Worm (Caenorhabditis elegans): ENCODE data around the gene M05D6.9.

- TF ChIP-seq T22C8.4 (GFP tag; IDR thresholded peaks at IDR 0.05): no peak
- no peak for TF ChIP-seq cog-1 (tag; optimal IDR thresholded peaks at IDR 0.05)
- no peak for TF ChIP-seq klf-2 (GFP tag; conservative IDR thresholded peaks at IDR 0.05)
- TF ChIP-seq ztf-23 (GFP tag; IDR thresholded peaks at IDR 0.05): no peak
- no peak for TF ChIP-seq ref-1 (GFP tag; conservative IDR thresholded peaks at IDR 0.05)
Measured at ce11 chrII:8514729-8515128, 20.7 kb downstream of the M05D6.9 start, which contains the start of gene ctg-2.

Data from whole organism, midembryonic.